Fruit fly (Drosophila melanogaster): ENCODE data around the gene Miox.

The Miox gene

DNA sequence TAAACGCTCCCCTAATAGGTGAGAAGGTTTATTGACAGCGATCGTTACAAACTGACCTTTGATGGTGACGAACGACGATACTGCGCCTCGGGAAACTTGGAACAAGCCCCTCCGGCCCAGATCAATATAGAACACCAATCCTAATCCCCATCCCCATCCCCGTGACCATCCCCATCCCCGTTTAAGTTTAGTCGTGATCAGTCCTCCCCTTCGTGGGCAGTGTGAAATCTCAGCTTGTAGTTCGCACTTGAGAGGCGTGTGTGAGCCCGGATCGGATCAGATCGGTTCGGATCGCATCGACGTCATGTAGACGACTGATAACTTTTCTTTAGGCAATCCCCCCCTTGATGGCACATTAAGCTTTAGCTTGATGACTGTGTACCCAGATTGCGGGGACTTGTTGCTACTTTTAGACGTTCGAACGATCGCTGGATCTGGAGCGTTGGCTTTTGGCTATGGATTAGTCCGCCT lies at the start of gene Miox:
Gene Miox (plus strand): TSS at position 421 of the 471 bp plus-strand sequence.
- TF ChIP-seq CG17801 (GFP tag; optimal IDR thresholded peaks at IDR 0.05; ENCODE audit: partially characterized antibody): no peak

DNA sequence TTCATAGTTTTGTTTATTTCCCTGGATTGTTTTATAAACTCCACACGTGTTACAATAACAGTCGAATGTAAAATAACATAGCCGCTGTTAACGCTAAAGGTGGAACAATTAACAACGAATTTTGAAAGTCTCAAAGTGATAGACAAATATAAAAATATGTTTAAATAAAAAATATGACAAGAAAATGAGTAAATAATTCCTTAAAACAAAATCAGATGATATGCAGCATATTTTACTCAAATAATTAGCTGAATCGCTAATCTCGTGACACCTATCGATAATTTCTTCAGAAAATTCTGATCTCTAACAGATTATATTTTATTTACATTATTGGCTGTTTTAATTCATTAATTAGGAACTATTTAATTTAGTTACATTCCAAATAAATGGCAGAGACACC lies 48.2 kb upstream of the Miox start, which contains the start of the genes CG5645 and Atg12:
Gene CG5645 (minus strand): TSS at position 77 of the 400 bp plus-strand sequence.
Gene Atg12 (plus strand): TSS at position 338 of the 400 bp plus-strand sequence.
- TF ChIP-seq CG17801 (GFP tag; optimal IDR thresholded peaks at IDR 0.05; ENCODE audit: partially characterized antibody): peak; percentile 79

DNA sequence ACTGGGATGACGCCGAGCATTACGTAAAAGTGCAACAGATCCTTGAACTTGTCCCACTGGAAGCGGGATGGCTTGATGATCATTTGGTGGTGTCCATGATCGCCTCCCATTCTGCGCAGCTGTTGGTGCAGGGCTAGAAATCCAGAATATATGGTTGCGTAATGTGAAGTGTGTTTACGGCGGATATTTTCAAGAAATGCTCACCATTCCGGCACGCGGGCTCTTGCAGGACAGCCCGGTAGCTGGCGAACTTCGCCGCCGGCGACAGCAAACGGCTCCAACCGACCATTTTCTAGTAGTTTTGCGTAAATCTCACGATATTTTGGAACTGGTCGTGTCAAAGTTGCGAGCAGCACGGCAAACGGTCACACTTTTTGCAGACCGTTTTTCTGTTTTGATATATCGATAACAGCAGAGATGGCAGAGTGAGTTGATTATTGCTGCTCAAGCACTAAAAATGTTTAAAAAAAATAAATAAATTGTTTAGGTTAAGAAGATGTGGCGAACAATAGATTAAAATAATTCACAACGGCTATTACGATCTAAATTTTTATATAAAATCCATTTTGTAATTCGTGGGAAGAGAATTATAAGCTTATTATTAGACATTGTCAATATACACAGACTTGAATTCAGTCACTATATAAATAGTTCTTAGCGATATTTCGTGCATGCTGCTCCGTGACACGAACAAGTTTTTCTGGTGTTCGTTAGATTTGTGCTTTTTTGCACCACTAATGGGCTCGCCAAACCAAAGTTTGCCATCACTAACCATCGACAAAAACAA lies 46.5 kb upstream of the Miox start, which contains the start of the genes ND-SGDH and RhoGAP68F:
Gene ND-SGDH (minus strand): TSS at position 472 of the 787 bp plus-strand sequence.
Gene RhoGAP68F (plus strand): TSS at position 756 of the 787 bp plus-strand sequence.
- TF ChIP-seq CG17801 (GFP tag; optimal IDR thresholded peaks at IDR 0.05; ENCODE audit: partially characterized antibody): peak; percentile 62

- TF ChIP-seq CG17801 (GFP tag; optimal IDR thresholded peaks at IDR 0.05; ENCODE audit: partially characterized antibody): peak; percentile 25
Measured at dm6 chr3L:12139232-12139698, 45.5 kb upstream of the Miox start.

dm6 chr3L:12145709-12146694 lies 38.8 kb upstream of the Miox start, which contains the start of the genes eIF3l and Nrx-IV:
eIF3l (minus strand) TSS chr3L:12146097.
Nrx-IV (plus strand) TSS chr3L:12146519.
- TF ChIP-seq CG17801 (GFP tag; optimal IDR thresholded peaks at IDR 0.05; ENCODE audit: partially characterized antibody): no peak

- no peak for TF ChIP-seq CG17801 (GFP tag; optimal IDR thresholded peaks at IDR 0.05; ENCODE audit: partially characterized antibody)
Measured at dm6 chr3L:12146970-12147369, 37.8 kb upstream of the Miox start.

- TF ChIP-seq CG17801 (GFP tag; optimal IDR thresholded peaks at IDR 0.05; ENCODE audit: partially characterized antibody): no peak
Measured at dm6 chr3L:12149024-12149423, 35.8 kb upstream of the Miox start, which contains the start of gene CG32099. CG32099 (plus strand) TSS chr3L:12149273.

- no peak for TF ChIP-seq CG17801 (GFP tag; optimal IDR thresholded peaks at IDR 0.05; ENCODE audit: partially characterized antibody)
Measured at dm6 chr3L:12162156-12162682, 22.6 kb upstream of the Miox start.

dm6 chr3L:12163082-12163481 lies 21.7 kb upstream of the Miox start:
- no peak for TF ChIP-seq CG17801 (GFP tag; optimal IDR thresholded peaks at IDR 0.05; ENCODE audit: partially characterized antibody)

DNA sequence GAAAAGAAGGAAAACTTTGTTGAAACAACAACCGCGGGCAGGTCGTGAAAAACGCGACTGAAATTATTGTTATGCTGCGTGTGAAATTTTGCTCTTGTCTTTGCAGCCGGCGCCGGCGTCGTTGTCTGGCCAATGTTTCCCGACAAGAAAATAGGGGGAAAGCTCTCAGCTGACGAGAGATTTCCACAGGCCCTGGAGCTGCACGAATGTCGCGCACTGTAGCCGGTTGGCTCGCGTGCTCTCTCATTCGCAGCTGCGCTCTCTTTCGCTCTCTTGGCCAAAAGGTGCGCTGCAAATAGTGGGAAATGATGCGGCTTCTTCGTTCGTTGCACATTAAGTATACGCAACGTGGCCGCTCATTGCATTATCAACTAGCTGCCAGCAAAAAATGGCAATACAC lies 21.1 kb upstream of the Miox start, which contains the start of gene CG9760:
Gene CG9760 (minus strand): TSS at position 43 of the 400 bp plus-strand sequence.
- TF ChIP-seq CG17801 (GFP tag; optimal IDR thresholded peaks at IDR 0.05; ENCODE audit: partially characterized antibody): no peak

DNA sequence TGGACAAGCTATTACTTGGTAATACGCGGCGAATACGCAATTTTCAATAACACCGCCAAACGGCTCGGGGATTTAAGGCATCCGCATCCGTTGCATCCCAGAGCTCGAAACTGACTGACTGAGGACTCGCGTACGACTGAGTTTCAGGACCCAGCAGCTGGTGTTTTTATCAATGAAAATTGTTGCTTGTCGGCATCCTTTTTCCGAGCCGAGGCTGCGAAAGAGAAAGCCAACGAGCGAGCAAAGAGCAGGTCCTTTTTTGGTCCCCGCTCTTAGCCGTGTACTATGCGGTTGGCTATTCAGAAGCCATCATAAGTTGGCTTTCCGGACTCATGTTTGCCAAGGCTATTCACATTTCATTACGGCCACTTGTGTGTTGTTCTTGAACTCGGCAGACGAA lies 9.4 kb upstream of the Miox start, which contains the start of gene Rh7:
Gene Rh7 (minus strand): TSS at position 101 of the 400 bp plus-strand sequence.
- no peak for TF ChIP-seq CG17801 (GFP tag; optimal IDR thresholded peaks at IDR 0.05; ENCODE audit: partially characterized antibody)

DNA sequence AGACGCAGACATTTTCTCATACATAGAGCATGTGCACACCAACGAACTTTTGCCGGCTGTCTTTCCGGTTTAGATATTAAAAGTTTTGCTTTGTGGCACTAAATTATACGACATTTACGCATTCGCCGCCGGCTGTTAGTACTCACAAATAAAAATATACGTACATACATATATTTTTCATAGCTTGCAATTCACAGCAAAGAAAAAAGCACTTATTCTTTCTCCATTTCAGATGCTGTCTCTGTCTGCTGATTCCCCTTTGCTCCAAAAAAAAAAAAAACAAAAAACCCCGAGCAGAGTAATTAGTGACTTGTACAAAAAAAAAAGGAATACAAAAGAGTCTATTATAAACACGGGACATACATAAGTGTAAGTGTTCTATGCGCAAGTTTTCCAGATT lies 7.5 kb upstream of the Miox start, which contains the start of gene CAH2:
Gene CAH2 (plus strand): TSS at position 301 of the 400 bp plus-strand sequence.
- no peak for TF ChIP-seq CG17801 (GFP tag; optimal IDR thresholded peaks at IDR 0.05; ENCODE audit: partially characterized antibody)

dm6 chr3L:12178847-12179437 lies 5.8 kb upstream of the Miox start:
- peak; percentile 16 for TF ChIP-seq CG17801 (GFP tag; optimal IDR thresholded peaks at IDR 0.05; ENCODE audit: partially characterized antibody)

DNA sequence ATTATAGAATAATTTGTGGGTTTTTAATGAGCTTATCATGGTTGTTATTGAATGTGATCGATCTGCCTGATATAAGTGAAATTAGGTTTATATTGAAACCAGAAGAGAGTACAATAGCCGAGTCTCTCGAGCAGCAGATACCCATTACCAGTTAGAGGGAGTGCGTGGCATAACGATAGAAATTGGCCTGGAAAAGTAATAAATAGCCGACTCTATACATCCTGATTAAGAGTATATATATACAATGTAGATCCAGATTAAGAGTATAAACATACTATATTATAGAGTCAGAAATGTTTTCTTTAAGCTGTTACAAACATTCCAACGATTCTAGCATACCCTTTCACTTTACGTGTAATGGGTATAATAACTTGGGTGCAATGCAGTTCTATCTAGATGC lies 817 bp upstream of the Miox start:
- TF ChIP-seq CG17801 (GFP tag; optimal IDR thresholded peaks at IDR 0.05; ENCODE audit: partially characterized antibody): no peak

Data from ovary, adult (tissue).